Worm (Caenorhabditis elegans) whole organism, L1 larva: Measurements from ENCODE around the gene F26G1.10.

ENCODE experiments used
- C16A3.4 ChIP-seq: fragments of 150-350 bp; optimal IDR thresholded peaks from 2 replicates; lab custom pipeline; 2014; ENCODE audit warnings: missing biosample characterization, missing genetic modification characterization
- F16B12.6 ChIP-seq: fragments of 150-350 bp; optimal IDR thresholded peaks from 2 replicates; lab custom pipeline; 2014; ENCODE audit warnings: missing biosample characterization, missing genetic modification characterization
- alr-1 ChIP-seq: fragments of 200-800 bp; sonication (Bioruptor generic); optimal IDR thresholded peaks from 2 replicates; lab custom pipeline; 2018; ENCODE audit warnings: borderline replicate concordance, mild to moderate bottlenecking, missing genetic modification characterization, missing compliant biosample characterization
- aly-2 ChIP-seq: fragments of 150-350 bp; optimal IDR thresholded peaks from 2 replicates; lab custom pipeline; 2014; ENCODE audit warnings: missing biosample characterization, missing genetic modification characterization
- blmp-1 ChIP-seq: fragments of 150-350 bp; optimal IDR thresholded peaks from 2 replicates; lab custom pipeline; 2014; ENCODE audit warnings: missing biosample characterization, missing genetic modification characterization
- ceh-63 ChIP-seq: fragments of 200-800 bp; sonication (Bioruptor generic); optimal IDR thresholded peaks from 2 replicates; lab custom pipeline; 2018; ENCODE audit warnings: mild to moderate bottlenecking, missing genetic modification characterization, missing compliant biosample characterization
- ceh-8 ChIP-seq: fragments of 200-800 bp; sonication (Bioruptor generic); optimal IDR thresholded peaks from 2 replicates; lab custom pipeline; 2018; ENCODE audit warnings: mild to moderate bottlenecking, missing genetic modification characterization, moderate library complexity, missing compliant biosample characterization
- ceh-88 ChIP-seq: fragments of 200-800 bp; sonication (Bioruptor generic); IDR thresholded peaks from 2 replicates; pipeline ENCODE4 v1.3.6; 2022; ENCODE audit warnings: missing genetic modification characterization, missing compliant biosample characterization
- ces-1 ChIP-seq: fragments of 150-350 bp; optimal IDR thresholded peaks from 2 replicates; lab custom pipeline; 2014; ENCODE audit warnings: missing biosample characterization, missing genetic modification reagents, missing genetic modification characterization
- dpl-1 ChIP-seq, 3 experiments: fragments of 150-350 bp in 2 of 3; sonication (generic microtip) in 1 of 3; optimal IDR thresholded peaks; 2 replicates each; lab custom pipeline; 2014 to 2017; ENCODE audit warnings: missing biosample characterization in 3 of 3, missing genetic modification characterization in 3 of 3, missing genetic modification reagents in 3 of 3
- efl-1 ChIP-seq, 4 experiments: fragments of 150-350 bp; optimal IDR thresholded peaks in 3 of 4; peaks in 1 of 4; 1 replicate in 1 of 4; 2 replicates in 3 of 4; lab custom pipeline; 2014; ENCODE audit warnings: missing biosample characterization in 2 of 4, missing genetic modification characterization in 2 of 4, missing genetic modification reagents in 2 of 4
- egl-27 ChIP-seq, 2 experiments: fragments of 150-350 bp in 1 of 2; sonication (generic microtip); optimal IDR thresholded peaks; 3 replicates each; lab custom pipeline; 2017 to 2018; ENCODE audit warnings: missing biosample characterization in 2 of 2, missing genetic modification characterization in 2 of 2, missing genetic modification reagents in 2 of 2
- elt-3 ChIP-seq, 6 experiments: fragments of 150-350 bp in 1 of 6; sonication (generic microtip); optimal IDR thresholded peaks; 2 replicates each; lab custom pipeline; 2017 to 2018; ENCODE audit warnings: missing biosample characterization in 6 of 6, missing genetic modification characterization in 6 of 6, inconsistent platforms in 1 of 6
- ets-5 ChIP-seq: fragments of 200-800 bp; sonication (Bioruptor generic); IDR thresholded peaks from 2 replicates; pipeline ENCODE4 v1.3.6; 2022; ENCODE audit warnings: missing genetic modification characterization, missing compliant biosample characterization
- fkh-10 ChIP-seq: sonication (generic microtip); optimal IDR thresholded peaks from 2 replicates; lab custom pipeline; 2017; ENCODE audit warnings: missing biosample characterization, missing genetic modification reagents, missing genetic modification characterization
- fos-1 ChIP-seq: fragments of 150-350 bp; optimal IDR thresholded peaks from 2 replicates; lab custom pipeline; 2014; ENCODE audit warnings: missing biosample characterization, missing genetic modification characterization
- hlh-17 ChIP-seq: fragments of 200-800 bp; sonication (Bioruptor generic); optimal IDR thresholded peaks from 2 replicates; lab custom pipeline; 2018; ENCODE audit warnings: missing genetic modification characterization, mild to moderate bottlenecking, missing compliant biosample characterization, moderate library complexity, borderline replicate concordance
- hpl-2 ChIP-seq: fragments of 150-350 bp; optimal IDR thresholded peaks from 2 replicates; lab custom pipeline; 2014; ENCODE audit warnings: missing biosample characterization, missing genetic modification reagents, missing genetic modification characterization
- isw-1 ChIP-seq: fragments of 200-800 bp; sonication (Bioruptor generic); IDR thresholded peaks from 2 replicates; pipeline ENCODE4 v1.3.6; 2022; ENCODE audit warnings: missing genetic modification characterization, missing compliant biosample characterization
- lin-13 ChIP-seq: fragments of 150-350 bp; optimal IDR thresholded peaks from 2 replicates; lab custom pipeline; 2014; ENCODE audit warnings: missing biosample characterization, missing genetic modification reagents, missing genetic modification characterization
- lin-14 ChIP-seq: fragments of 200-800 bp; sonication (Bioruptor generic); optimal IDR thresholded peaks from 2 replicates; lab custom pipeline; 2018; ENCODE audit warnings: mild to moderate bottlenecking, missing genetic modification characterization, moderate library complexity, missing compliant biosample characterization
- lin-35 ChIP-seq, 2 experiments: fragments of 150-350 bp; optimal IDR thresholded peaks; 2 replicates each; lab custom pipeline; 2014; ENCODE audit warnings: missing biosample characterization in 2 of 2, missing genetic modification characterization in 2 of 2, missing genetic modification reagents in 2 of 2
- mab-9 ChIP-seq: fragments of 200-800 bp; sonication (Bioruptor generic); IDR thresholded peaks from 2 replicates; pipeline ENCODE4 v1.3.6; 2022; ENCODE audit warnings: missing genetic modification reagents, missing genetic modification characterization, missing compliant biosample characterization
- mdl-1 ChIP-seq, 2 experiments: fragments of 150-350 bp; optimal IDR thresholded peaks; 2 replicates each; lab custom pipeline; 2014 to 2017; ENCODE audit warnings: missing biosample characterization in 2 of 2, missing genetic modification characterization in 2 of 2, inconsistent platforms in 1 of 2
- nhr-11 ChIP-seq: fragments of 150-350 bp; optimal IDR thresholded peaks from 2 replicates; lab custom pipeline; 2014; ENCODE audit warnings: missing biosample characterization, missing genetic modification characterization
- nhr-12 ChIP-seq: sonication (generic microtip); optimal IDR thresholded peaks from 2 replicates; lab custom pipeline; 2017; ENCODE audit warnings: missing biosample characterization, missing genetic modification characterization
- nhr-237 ChIP-seq: fragments of 150-350 bp; optimal IDR thresholded peaks from 2 replicates; lab custom pipeline; 2014; ENCODE audit warnings: missing biosample characterization, missing genetic modification characterization
- nhr-28 ChIP-seq: fragments of 150-350 bp; optimal IDR thresholded peaks from 2 replicates; lab custom pipeline; 2014; ENCODE audit warnings: missing biosample characterization, missing genetic modification characterization
- nhr-71 ChIP-seq: sonication (generic microtip); optimal IDR thresholded peaks from 2 replicates; lab custom pipeline; 2016; ENCODE audit warnings: mild to moderate bottlenecking, missing genetic modification characterization, moderate library complexity, missing compliant biosample characterization
- nhr-84 ChIP-seq: sonication (generic microtip); optimal IDR thresholded peaks from 2 replicates; lab custom pipeline; 2017; ENCODE audit warnings: missing biosample characterization, missing genetic modification characterization
- nhr-85 ChIP-seq: sonication (generic microtip); peaks from one replicate; lab custom pipeline; 2016; ENCODE audit warnings: missing genetic modification characterization, inconsistent platforms, missing compliant biosample characterization
- pag-3 ChIP-seq: sonication (generic microtip); optimal IDR thresholded peaks from 2 replicates; lab custom pipeline; 2017; ENCODE audit warnings: missing genetic modification characterization, mild to moderate bottlenecking, missing compliant biosample characterization, antibody characterized with exemption, borderline replicate concordance; ENCODE audit not compliant: insufficient read depth
- pqm-1 ChIP-seq: sonication (generic microtip); optimal IDR thresholded peaks from 3 replicates; lab custom pipeline; 2017; ENCODE audit warnings: missing biosample characterization, missing genetic modification characterization
- skn-1 ChIP-seq: fragments of 150-350 bp; optimal IDR thresholded peaks from 2 replicates; lab custom pipeline; 2014; ENCODE audit warnings: missing biosample characterization, missing genetic modification characterization
- snpc-4 ChIP-seq: fragments of 150-350 bp; optimal IDR thresholded peaks from 2 replicates; lab custom pipeline; 2014; ENCODE audit warnings: missing biosample characterization, missing genetic modification characterization
- snu-23 ChIP-seq: sonication (generic microtip); optimal IDR thresholded peaks from 2 replicates; lab custom pipeline; 2016; ENCODE audit warnings: missing genetic modification characterization, missing compliant biosample characterization
- sox-4 ChIP-seq: sonication (generic microtip); optimal IDR thresholded peaks from 2 replicates; lab custom pipeline; 2016; ENCODE audit warnings: missing genetic modification characterization, missing compliant biosample characterization
- sup-37 ChIP-seq: fragments of 200-800 bp; sonication (Bioruptor generic); optimal IDR thresholded peaks from 2 replicates; lab custom pipeline; 2018; ENCODE audit warnings: mild to moderate bottlenecking, missing genetic modification characterization, missing compliant biosample characterization
- tbx-2 ChIP-seq: sonication (generic microtip); optimal IDR thresholded peaks from 2 replicates; lab custom pipeline; 2016; ENCODE audit warnings: missing genetic modification characterization, missing compliant biosample characterization
- tlp-1 ChIP-seq: fragments of 150-350 bp; optimal IDR thresholded peaks from 2 replicates; lab custom pipeline; 2014; ENCODE audit warnings: missing biosample characterization, missing genetic modification characterization
- unc-86 ChIP-seq: sonication (generic microtip); optimal IDR thresholded peaks from 2 replicates; lab custom pipeline; 2016; ENCODE audit warnings: missing genetic modification characterization, missing compliant biosample characterization
- xbp-1 ChIP-seq: sonication (generic microtip); optimal IDR thresholded peaks from 2 replicates; lab custom pipeline; 2016; ENCODE audit warnings: missing genetic modification characterization, missing compliant biosample characterization
- zag-1 ChIP-seq: fragments of 150-350 bp; optimal IDR thresholded peaks from 2 replicates; lab custom pipeline; 2014; ENCODE audit warnings: missing biosample characterization, missing genetic modification characterization
- zip-4 ChIP-seq: fragments of 200-800 bp; sonication (Bioruptor generic); optimal IDR thresholded peaks from 2 replicates; lab custom pipeline; 2018; ENCODE audit warnings: mild to moderate bottlenecking, missing genetic modification characterization, moderate library complexity, missing compliant biosample characterization

F26G1.10 gene

ce11 chrII:4747697-4748096, 26.5 kb upstream of the F26G1.10 start:
- TF ChIP-seq snpc-4 (tag; lab: Kevin White, UChicago) (no peak), sox-4 (tag; lab: Kevin White, UChicago) (no peak), pqm-1 (tag; lab: Kevin White, UChicago) (no peak), lin-13 (no peak), mab-9 (no peak), isw-1 (GFP tag; lab: Robert Waterston, UW) (no peak), hlh-17 (no peak), fos-1 (tag; lab: Kevin White, UChicago) (no peak), tbx-2 (tag; lab: Kevin White, UChicago) (no peak), lin-14 (GFP tag; lab: Kevin White, UChicago) (peak; percentile 8), dpl-1 (GFP tag; optimal IDR thresholded peaks at IDR 0.05; lab: Kevin White, UChicago) (no peak), mdl-1 (tag; optimal IDR thresholded peaks at IDR 0.05; lab: Kevin White, UChicago) (no peak), snu-23 (no peak), aly-2 (tag; lab: Kevin White, UChicago) (no peak), ceh-88 (GFP tag; lab: Robert Waterston, UW) (no peak), ces-1 (GFP tag; lab: Kevin White, UChicago) (no peak), nhr-11 (no peak), nhr-71 (tag; lab: Kevin White, UChicago) (peak; percentile 21), pag-3 (tag; lab: Kevin White, UChicago) (no peak), ceh-63 (GFP tag; lab: Kevin White, UChicago) (no peak), zag-1 (tag; lab: Kevin White, UChicago) (no peak), ets-5 (no peak), efl-1 (optimal IDR thresholded peaks at IDR 0.05; lab: Kevin White, UChicago) (no peak), efl-1 (GFP tag; optimal IDR thresholded peaks at IDR 0.05 in 1 of 2; lab: Kevin White, UChicago) (peak in 1 of 2 experiments; percentile 55), xbp-1 (tag; lab: Kevin White, UChicago) (no peak), nhr-84 (tag; lab: Kevin White, UChicago) (no peak), ceh-8 (GFP tag; lab: Kevin White, UChicago) (no peak), alr-1 (tag; lab: Kevin White, UChicago) (no peak), tlp-1 (no peak), elt-3 (tag; optimal IDR thresholded peaks at IDR 0.05; lab: Kevin White, UChicago) (peak in 1 of 6 experiments; percentile 51), C16A3.4 (tag; lab: Kevin White, UChicago) (no peak), fkh-10 (GFP tag; lab: Kevin White, UChicago) (no peak), nhr-85 (tag; lab: Kevin White, UChicago) (peak; percentile 71), sup-37 (GFP tag; lab: Kevin White, UChicago) (no peak), nhr-28 (no peak), hpl-2 (no peak), nhr-12 (no peak), F16B12.6 (no peak), egl-27 (tag; optimal IDR thresholded peaks at IDR 0.05; lab: Kevin White, UChicago) (no peak), lin-35 (GFP tag; optimal IDR thresholded peaks at IDR 0.05; lab: Kevin White, UChicago) (no peak), skn-1 (tag; lab: Kevin White, UChicago) (no peak), blmp-1 (tag; lab: Kevin White, UChicago) (no peak), unc-86 (tag; lab: Kevin White, UChicago) (no peak), zip-4 (GFP tag; lab: Kevin White, UChicago) (no peak), nhr-237 (tag; lab: Kevin White, UChicago) (no peak)
